Worm (Caenorhabditis elegans) whole organism, mixed stage, embryonic: ENCODE data around the gene clec-50.

Experiments used
- bed-3 ChIP-seq: fragments of 200-800 bp; sonication (Bioruptor generic); optimal IDR thresholded peaks from 3 replicates; lab custom pipeline; 2018; ENCODE audit warnings: mild to moderate bottlenecking, missing genetic modification characterization, moderate library complexity, missing compliant biosample characterization
- cnd-1 ChIP-seq: fragments of 200-800 bp; sonication (Bioruptor generic); optimal IDR thresholded peaks from 2 replicates; lab custom pipeline; 2018; ENCODE audit warnings: mild to moderate bottlenecking, missing genetic modification characterization, missing compliant biosample characterization
- elt-3 ChIP-seq: fragments of 150-350 bp; optimal IDR thresholded peaks from 2 replicates; lab custom pipeline; 2014; ENCODE audit warnings: missing biosample characterization, missing genetic modification characterization
- lin-13 ChIP-seq: fragments of 150-350 bp; optimal IDR thresholded peaks from 2 replicates; lab custom pipeline; 2014; ENCODE audit warnings: missing biosample characterization, missing genetic modification characterization
- mab-5 ChIP-seq: fragments of 150-350 bp; optimal IDR thresholded peaks from 2 replicates; lab custom pipeline; 2014; ENCODE audit warnings: missing biosample characterization, missing genetic modification characterization
- nhr-12 ChIP-seq: fragments of 150-350 bp; optimal IDR thresholded peaks from 2 replicates; lab custom pipeline; 2014; ENCODE audit warnings: missing biosample characterization, missing genetic modification characterization
- nhr-237 ChIP-seq: fragments of 150-350 bp; optimal IDR thresholded peaks from 2 replicates; lab custom pipeline; 2014; ENCODE audit warnings: missing biosample characterization, missing genetic modification characterization
- pha-4 ChIP-seq: fragments of 150-350 bp; optimal IDR thresholded peaks from 2 replicates; lab custom pipeline; 2018; ENCODE audit warnings: missing biosample characterization, missing genetic modification reagents, missing genetic modification characterization
- snpc-4 ChIP-seq: fragments of 150-350 bp; optimal IDR thresholded peaks from 2 replicates; lab custom pipeline; 2014; ENCODE audit warnings: missing biosample characterization, missing genetic modification characterization
- unc-120 ChIP-seq: sonication (generic microtip); optimal IDR thresholded peaks from 2 replicates; lab custom pipeline; 2017; ENCODE audit warnings: missing genetic modification characterization, missing compliant biosample characterization; ENCODE audit not compliant: poor library complexity, severe bottlenecking
- unc-62 ChIP-seq: fragments of 150-350 bp; optimal IDR thresholded peaks from 2 replicates; lab custom pipeline; 2014; ENCODE audit warnings: missing biosample characterization, missing genetic modification reagents, missing genetic modification characterization

DNA sequence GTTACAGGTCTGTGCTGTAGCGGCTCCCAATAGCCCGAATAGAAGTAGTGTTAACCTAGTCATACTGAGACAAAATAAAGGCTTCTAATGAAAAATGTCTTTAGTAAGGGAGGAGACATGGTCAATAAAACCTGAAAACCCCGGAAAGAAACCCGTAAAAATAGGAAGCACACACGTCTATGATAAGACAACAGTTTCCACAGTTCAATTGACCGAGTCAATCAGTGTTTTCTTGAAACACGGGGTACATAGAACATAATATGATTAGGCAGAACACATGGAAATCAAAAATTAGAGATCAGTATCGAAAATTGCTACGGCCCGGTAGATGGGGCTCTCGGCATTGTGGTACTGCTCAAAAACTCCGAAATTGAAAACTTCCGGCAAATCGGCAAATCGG, 4.0 kb downstream of the clec-50 start, which contains the start of gene clec-49:
- no peak for TF ChIP-seq nhr-12 (tag; lab: Kevin White, UChicago)
- TF ChIP-seq nhr-237 (tag; lab: Kevin White, UChicago) = no peak
- no peak for TF ChIP-seq elt-3 (tag; lab: Kevin White, UChicago)
- no peak for TF ChIP-seq unc-62 (GFP tag; lab: Kevin White, UChicago)
- TF ChIP-seq unc-120 (tag; lab: Kevin White, UChicago) = no peak
- no peak for TF ChIP-seq mab-5
- TF ChIP-seq bed-3 (GFP tag; lab: Kevin White, UChicago) = no peak
- no peak for TF ChIP-seq lin-13
- no peak for TF ChIP-seq snpc-4
- TF ChIP-seq cnd-1 = no peak
- TF ChIP-seq pha-4 (tag; lab: Kevin White, UChicago) = no peak
